Worm (Caenorhabditis elegans) whole organism, L4 larva: ENCODE results near the gene tmem-231.

ENCODE experiments used
- ceh-62 ChIP-seq: sonication (generic microtip); optimal IDR thresholded peaks from 2 replicates; lab custom pipeline; 2017; ENCODE audit warnings: missing biosample characterization, missing genetic modification characterization
- dmd-6 ChIP-seq: fragments of 200-800 bp; sonication (Bioruptor generic); IDR thresholded peaks from 2 replicates; pipeline ENCODE4 v1.3.6; 2022; ENCODE audit warnings: missing genetic modification reagents, missing genetic modification characterization, missing compliant biosample characterization
- egl-43 ChIP-seq: fragments of 200-800 bp; sonication (Bioruptor generic); IDR thresholded peaks from 2 replicates; pipeline ENCODE4 v1.3.6; 2022; ENCODE audit warnings: missing genetic modification reagents, missing genetic modification characterization, missing compliant biosample characterization
- mxl-2 ChIP-seq: fragments of 200-800 bp; sonication (Bioruptor generic); conservative IDR thresholded peaks from 2 replicates; pipeline ENCODE4 v1.3.6; 2022; ENCODE audit warnings: missing genetic modification reagents, missing genetic modification characterization, missing compliant biosample characterization
- nhr-11 ChIP-seq: fragments of 150-350 bp; optimal IDR thresholded peaks from 2 replicates; lab custom pipeline; 2014; ENCODE audit warnings: missing biosample characterization, missing genetic modification characterization
- snpc-1.2 ChIP-seq: fragments of 200-800 bp; sonication (Bioruptor generic); IDR thresholded peaks from 2 replicates; pipeline ENCODE4 v1.3.6; 2022; ENCODE audit warnings: missing genetic modification reagents, missing genetic modification characterization, missing compliant biosample characterization
- unc-130 ChIP-seq: sonication (generic microtip); optimal IDR thresholded peaks from 2 replicates; lab custom pipeline; 2016; ENCODE audit warnings: missing genetic modification reagents, missing genetic modification characterization, missing compliant biosample characterization

- TF ChIP-seq dmd-6 (GFP tag; lab: Robert Waterston, UW) (no peak), ceh-62 (no peak), snpc-1.2 (GFP tag; lab: Robert Waterston, UW) (no peak), unc-130 (GFP tag; lab: Kevin White, UChicago) (no peak), nhr-11 (no peak), mxl-2 (GFP tag; lab: Robert Waterston, UW) (no peak), egl-43 (no peak)
Measured at ce11 chrIV:8420961-8421360, 5.6 kb upstream of the tmem-231 start, which contains the start of gene M116.5.
